Worm (Caenorhabditis elegans) whole organism, midembryonic: ENCODE results near the gene Y62H9A.9.

ENCODE experiments used
- T22C8.4 ChIP-seq: fragments of 200-800 bp; sonication (Bioruptor generic); IDR thresholded peaks from 2 replicates; pipeline ENCODE4 v1.3.6; 2022; ENCODE audit warnings: missing genetic modification characterization, missing compliant biosample characterization
- cog-1 ChIP-seq: sonication (generic microtip); optimal IDR thresholded peaks from 2 replicates; lab custom pipeline; 2016; ENCODE audit warnings: missing genetic modification characterization, missing compliant biosample characterization
- flt-1 ChIP-seq: fragments of 200-800 bp; sonication (Bioruptor generic); IDR thresholded peaks from 2 replicates; pipeline ENCODE4 v1.3.6; 2022; ENCODE audit warnings: missing genetic modification characterization, missing compliant biosample characterization
- klf-2 ChIP-seq: fragments of 200-800 bp; sonication (Bioruptor generic); conservative IDR thresholded peaks from 2 replicates; pipeline ENCODE4 v1.3.6; 2022; ENCODE audit warnings: missing genetic modification reagents, missing genetic modification characterization, missing compliant biosample characterization
- med-1 ChIP-seq: sonication (generic microtip); optimal IDR thresholded peaks from 2 replicates; lab custom pipeline; 2017; ENCODE audit warnings: missing genetic modification characterization, mild to moderate bottlenecking, missing compliant biosample characterization, antibody characterized with exemption, missing genetic modification reagents; ENCODE audit not compliant: insufficient read depth
- ref-1 ChIP-seq: fragments of 200-800 bp; sonication (Bioruptor generic); conservative IDR thresholded peaks from 2 replicates; pipeline ENCODE4 v1.3.6; 2022; ENCODE audit warnings: missing genetic modification reagents, missing genetic modification characterization, missing compliant biosample characterization
- tab-1 ChIP-seq: fragments of 200-800 bp; sonication (Bioruptor generic); IDR thresholded peaks from 2 replicates; pipeline ENCODE4 v1.3.6; 2022; ENCODE audit warnings: missing genetic modification characterization, missing compliant biosample characterization
- ztf-23 ChIP-seq: fragments of 200-800 bp; sonication (Bioruptor generic); IDR thresholded peaks from 2 replicates; pipeline ENCODE4 v1.3.6; 2022; ENCODE audit warnings: missing genetic modification reagents, missing genetic modification characterization, missing compliant biosample characterization
- ztf-29 ChIP-seq: fragments of 200-800 bp; sonication (Bioruptor generic); IDR thresholded peaks from 2 replicates; pipeline ENCODE4 v1.3.6; 2022; ENCODE audit warnings: missing genetic modification reagents, missing genetic modification characterization, missing compliant biosample characterization

The Y62H9A.9 gene

ce11 chrX:11870393-11870792 is 27.5 kb downstream of the Y62H9A.9 start:
- TF ChIP-seq tab-1 (GFP tag; lab: Robert Waterston, UW) (no peak), cog-1 (tag; lab: Kevin White, UChicago) (no peak), klf-2 (no peak), ztf-23 (no peak), med-1 (no peak), flt-1 (no peak), ref-1 (GFP tag; lab: Robert Waterston, UW) (no peak)

ce11 chrX:11869260-11869659 is 28.7 kb downstream of the Y62H9A.9 start, which contains the start of gene dot-1.2:
dot-1.2 (minus strand) TSS chrX:11869360.
- TF ChIP-seq med-1 (no peak), ref-1 (GFP tag; lab: Robert Waterston, UW) (no peak), T22C8.4 (GFP tag; lab: Robert Waterston, UW) (no peak), cog-1 (tag; lab: Kevin White, UChicago) (no peak), ztf-23 (no peak), flt-1 (no peak), ztf-29 (GFP tag; lab: Robert Waterston, UW) (no peak), klf-2 (no peak), tab-1 (GFP tag; lab: Robert Waterston, UW) (no peak)

ce11 chrX:11865083-11865482 is 32.9 kb downstream of the Y62H9A.9 start, which contains the start of gene F54F7.6:
F54F7.6 (plus strand) TSS chrX:11865383.
- TF ChIP-seq tab-1 (GFP tag; lab: Robert Waterston, UW) = no peak

ce11 chrX:11863307-11863706 is 34.6 kb downstream of the Y62H9A.9 start, which contains the start of gene F54F7.10:
F54F7.10 (plus strand) TSS chrX:11863607.
- TF ChIP-seq klf-2 (no peak), T22C8.4 (GFP tag; lab: Robert Waterston, UW) (no peak), cog-1 (tag; lab: Kevin White, UChicago) (no peak), ref-1 (GFP tag; lab: Robert Waterston, UW) (no peak), ztf-23 (no peak), ztf-29 (GFP tag; lab: Robert Waterston, UW) (no peak), flt-1 (no peak), med-1 (no peak), tab-1 (GFP tag; lab: Robert Waterston, UW) (no peak)

- TF ChIP-seq klf-2 = no peak
- TF ChIP-seq tab-1 (GFP tag; lab: Robert Waterston, UW) = no peak
- TF ChIP-seq med-1 = no peak
- TF ChIP-seq ztf-23 = no peak
- no peak for TF ChIP-seq ref-1 (GFP tag; lab: Robert Waterston, UW)
- TF ChIP-seq T22C8.4 (GFP tag; lab: Robert Waterston, UW) = no peak
- TF ChIP-seq ztf-29 (GFP tag; lab: Robert Waterston, UW) = no peak
- no peak for TF ChIP-seq flt-1
- no peak for TF ChIP-seq cog-1 (tag; lab: Kevin White, UChicago)
Observed at ce11 chrX:11857178-11857577, 40.8 kb downstream of the Y62H9A.9 start, which contains the start of gene mes-1. mes-1 (plus strand) TSS chrX:11857478.

- no peak for TF ChIP-seq klf-2
- TF ChIP-seq tab-1 (GFP tag; lab: Robert Waterston, UW) = no peak
- no peak for TF ChIP-seq flt-1
- TF ChIP-seq T22C8.4 (GFP tag; lab: Robert Waterston, UW) = no peak
- TF ChIP-seq cog-1 (tag; lab: Kevin White, UChicago) = no peak
- TF ChIP-seq ref-1 (GFP tag; lab: Robert Waterston, UW) = no peak
- TF ChIP-seq ztf-23 = no peak
- TF ChIP-seq ztf-29 (GFP tag; lab: Robert Waterston, UW) = no peak
- no peak for TF ChIP-seq med-1
Observed at ce11 chrX:11856214-11856613, 41.7 kb downstream of the Y62H9A.9 start.

ce11 chrX:11854903-11855302 is 43.0 kb downstream of the Y62H9A.9 start, which contains the start of gene F54F7.8:
F54F7.8 (minus strand) TSS chrX:11855003.
- TF ChIP-seq flt-1 = no peak
- no peak for TF ChIP-seq ref-1 (GFP tag; lab: Robert Waterston, UW)
- TF ChIP-seq cog-1 (tag; lab: Kevin White, UChicago) = no peak
- no peak for TF ChIP-seq ztf-23
- no peak for TF ChIP-seq ztf-29 (GFP tag; lab: Robert Waterston, UW)
- TF ChIP-seq T22C8.4 (GFP tag; lab: Robert Waterston, UW) = no peak
- no peak for TF ChIP-seq tab-1 (GFP tag; lab: Robert Waterston, UW)
- no peak for TF ChIP-seq klf-2
- no peak for TF ChIP-seq med-1

ce11 chrX:11854432-11854831 is 43.5 kb downstream of the Y62H9A.9 start:
- TF ChIP-seq flt-1 (no peak), med-1 (no peak), klf-2 (no peak), ref-1 (GFP tag; lab: Robert Waterston, UW) (no peak), cog-1 (tag; lab: Kevin White, UChicago) (no peak), ztf-29 (GFP tag; lab: Robert Waterston, UW) (no peak), T22C8.4 (GFP tag; lab: Robert Waterston, UW) (no peak), tab-1 (GFP tag; lab: Robert Waterston, UW) (no peak), ztf-23 (no peak)

- no peak for TF ChIP-seq med-1
- no peak for TF ChIP-seq ztf-29 (GFP tag; lab: Robert Waterston, UW)
- no peak for TF ChIP-seq ref-1 (GFP tag; lab: Robert Waterston, UW)
- no peak for TF ChIP-seq cog-1 (tag; lab: Kevin White, UChicago)
- TF ChIP-seq ztf-23 = no peak
Observed at ce11 chrX:11852494-11852893, 45.4 kb downstream of the Y62H9A.9 start, which contains the start of gene xtr-1. xtr-1 (plus strand) TSS chrX:11852794.

- TF ChIP-seq tab-1 (GFP tag; lab: Robert Waterston, UW) = no peak
- no peak for TF ChIP-seq ztf-29 (GFP tag; lab: Robert Waterston, UW)
- TF ChIP-seq med-1 = no peak
- no peak for TF ChIP-seq T22C8.4 (GFP tag; lab: Robert Waterston, UW)
- TF ChIP-seq ztf-23 = no peak
- TF ChIP-seq cog-1 (tag; lab: Kevin White, UChicago) = no peak
- TF ChIP-seq klf-2 = no peak
- no peak for TF ChIP-seq flt-1
- no peak for TF ChIP-seq ref-1 (GFP tag; lab: Robert Waterston, UW)
Observed at ce11 chrX:11850572-11850971, 47.4 kb downstream of the Y62H9A.9 start, which contains the start of gene F54F7.14. F54F7.14 (plus strand) TSS chrX:11850872.
